Worm (Caenorhabditis elegans) whole organism, mixed stage, embryonic: ENCODE measurements around the gene F48E8.3.

Experiments
- bed-3 ChIP-seq: fragments of 200-800 bp; sonication (Bioruptor generic); optimal IDR thresholded peaks from 3 replicates; lab custom pipeline; 2018; ENCODE audit warnings: mild to moderate bottlenecking, missing genetic modification characterization, moderate library complexity, missing compliant biosample characterization
- blmp-1 ChIP-seq: fragments of 150-350 bp; optimal IDR thresholded peaks from 2 replicates; lab custom pipeline; 2014; ENCODE audit warnings: missing biosample characterization, missing genetic modification characterization
- ceh-39 ChIP-seq: fragments of 150-350 bp; optimal IDR thresholded peaks from 2 replicates; lab custom pipeline; 2014; ENCODE audit warnings: missing biosample characterization, missing genetic modification characterization
- ceh-43 ChIP-seq: fragments of 200-800 bp; sonication (Bioruptor generic); optimal IDR thresholded peaks from 2 replicates; lab custom pipeline; 2018; ENCODE audit warnings: mild to moderate bottlenecking, missing genetic modification characterization, moderate library complexity, missing compliant biosample characterization
- ceh-83 ChIP-seq: fragments of 200-800 bp; sonication (Bioruptor generic); optimal IDR thresholded peaks from 2 replicates; lab custom pipeline; 2018; ENCODE audit warnings: mild to moderate bottlenecking, missing genetic modification characterization, missing compliant biosample characterization
- cnd-1 ChIP-seq: fragments of 200-800 bp; sonication (Bioruptor generic); optimal IDR thresholded peaks from 2 replicates; lab custom pipeline; 2018; ENCODE audit warnings: mild to moderate bottlenecking, missing genetic modification characterization, missing compliant biosample characterization
- drap-1 ChIP-seq: fragments of 200-800 bp; sonication (Bioruptor generic); optimal IDR thresholded peaks from 3 replicates; lab custom pipeline; 2018; ENCODE audit warnings: mild to moderate bottlenecking, missing genetic modification characterization, missing compliant biosample characterization
- elt-3 ChIP-seq: fragments of 150-350 bp; optimal IDR thresholded peaks from 2 replicates; lab custom pipeline; 2014; ENCODE audit warnings: missing biosample characterization, missing genetic modification characterization
- flh-1 ChIP-seq: fragments of 200-800 bp; sonication (Bioruptor generic); optimal IDR thresholded peaks from 2 replicates; lab custom pipeline; 2018; ENCODE audit warnings: mild to moderate bottlenecking, missing genetic modification characterization, moderate library complexity, missing compliant biosample characterization
- ham-2 ChIP-seq: fragments of 200-800 bp; sonication (Bioruptor generic); optimal IDR thresholded peaks from 2 replicates; lab custom pipeline; 2018; ENCODE audit warnings: mild to moderate bottlenecking, missing genetic modification characterization, missing compliant biosample characterization
- hlh-1 ChIP-seq: fragments of 150-350 bp; optimal IDR thresholded peaks from 2 replicates; lab custom pipeline; 2014; ENCODE audit warnings: missing biosample characterization, missing genetic modification reagents, missing genetic modification characterization
- lin-13 ChIP-seq: fragments of 150-350 bp; optimal IDR thresholded peaks from 2 replicates; lab custom pipeline; 2014; ENCODE audit warnings: missing biosample characterization, missing genetic modification characterization
- lin-32 ChIP-seq: fragments of 200-800 bp; sonication (Bioruptor generic); optimal IDR thresholded peaks from 2 replicates; lab custom pipeline; 2018; ENCODE audit warnings: mild to moderate bottlenecking, missing genetic modification characterization, missing compliant biosample characterization
- lsy-2 ChIP-seq: fragments of 150-350 bp; optimal IDR thresholded peaks from 2 replicates; lab custom pipeline; 2014; ENCODE audit warnings: missing biosample characterization, missing genetic modification characterization
- mab-5 ChIP-seq: fragments of 150-350 bp; optimal IDR thresholded peaks from 2 replicates; lab custom pipeline; 2014; ENCODE audit warnings: missing biosample characterization, missing genetic modification characterization
- mls-2 ChIP-seq: sonication (generic microtip); optimal IDR thresholded peaks from 2 replicates; lab custom pipeline; 2016; ENCODE audit warnings: mild to moderate bottlenecking, missing genetic modification characterization, moderate library complexity, missing compliant biosample characterization
- nhr-12 ChIP-seq: fragments of 150-350 bp; optimal IDR thresholded peaks from 2 replicates; lab custom pipeline; 2014; ENCODE audit warnings: missing biosample characterization, missing genetic modification characterization
- nhr-2 ChIP-seq: fragments of 150-350 bp; optimal IDR thresholded peaks from 2 replicates; lab custom pipeline; 2014; ENCODE audit warnings: missing biosample characterization, missing genetic modification characterization
- nhr-237 ChIP-seq: fragments of 150-350 bp; optimal IDR thresholded peaks from 2 replicates; lab custom pipeline; 2014; ENCODE audit warnings: missing biosample characterization, missing genetic modification characterization
- nhr-28 ChIP-seq: fragments of 150-350 bp; optimal IDR thresholded peaks from 2 replicates; lab custom pipeline; 2014; ENCODE audit warnings: missing biosample characterization, missing genetic modification characterization
- nhr-76 ChIP-seq: sonication (generic microtip); optimal IDR thresholded peaks from 2 replicates; lab custom pipeline; 2017; ENCODE audit warnings: missing biosample characterization, missing genetic modification characterization
- pha-4 ChIP-seq: fragments of 150-350 bp; optimal IDR thresholded peaks from 2 replicates; lab custom pipeline; 2018; ENCODE audit warnings: missing biosample characterization, missing genetic modification reagents, missing genetic modification characterization
- sem-2 ChIP-seq: fragments of 200-800 bp; sonication (Bioruptor generic); optimal IDR thresholded peaks from 2 replicates; lab custom pipeline; 2018; ENCODE audit warnings: mild to moderate bottlenecking, missing genetic modification characterization, missing compliant biosample characterization
- tbx-8 ChIP-seq: fragments of 200-800 bp; sonication (Bioruptor generic); optimal IDR thresholded peaks from 2 replicates; lab custom pipeline; 2018; ENCODE audit warnings: mild to moderate bottlenecking, missing genetic modification characterization, moderate library complexity, missing compliant biosample characterization
- unc-120 ChIP-seq: sonication (generic microtip); optimal IDR thresholded peaks from 2 replicates; lab custom pipeline; 2017; ENCODE audit warnings: missing genetic modification characterization, missing compliant biosample characterization; ENCODE audit not compliant: poor library complexity, severe bottlenecking
- unc-39 ChIP-seq: fragments of 150-350 bp; optimal IDR thresholded peaks from 2 replicates; lab custom pipeline; 2014; ENCODE audit warnings: missing biosample characterization, missing genetic modification characterization
- unc-62 ChIP-seq: fragments of 150-350 bp; optimal IDR thresholded peaks from 2 replicates; lab custom pipeline; 2014; ENCODE audit warnings: missing biosample characterization, missing genetic modification reagents, missing genetic modification characterization
- zip-8 ChIP-seq: fragments of 150-350 bp; optimal IDR thresholded peaks from 2 replicates; lab custom pipeline; 2014; ENCODE audit warnings: missing biosample characterization, missing genetic modification characterization
- ztf-11 ChIP-seq: fragments of 150-350 bp; optimal IDR thresholded peaks from 2 replicates; lab custom pipeline; 2014; ENCODE audit warnings: missing biosample characterization, missing genetic modification characterization

Gene F48E8.3

ce11 chrIII:5478011-5478410, 16.8 kb downstream of the F48E8.3 start, which contains the start of gene R02F2.10:
R02F2.10 (plus strand) TSS chrIII:5478311.
- TF ChIP-seq sem-2 (GFP tag; lab: Kevin White, UChicago) (no peak), pha-4 (tag; lab: Kevin White, UChicago) (no peak), nhr-12 (no peak), mab-5 (tag; lab: Kevin White, UChicago) (no peak), ham-2 (no peak), ceh-43 (no peak)

ce11 chrIII:5478824-5479368, 17.7 kb downstream of the F48E8.3 start, which contains the start of the genes R02F2.6 and R02F2.5:
R02F2.6 (minus strand) TSS chrIII:5478924.
R02F2.5 (plus strand) TSS chrIII:5479318.
- TF ChIP-seq nhr-2 (tag; lab: Kevin White, UChicago): no peak
- TF ChIP-seq drap-1: no peak
- TF ChIP-seq unc-120 (tag; lab: Kevin White, UChicago): no peak
- no peak for TF ChIP-seq unc-62
- TF ChIP-seq pha-4 (tag; lab: Kevin White, UChicago): no peak
- TF ChIP-seq lin-13 (tag; lab: Kevin White, UChicago): no peak
- TF ChIP-seq unc-39 (tag; lab: Kevin White, UChicago): no peak
- no peak for TF ChIP-seq blmp-1 (tag; lab: Kevin White, UChicago)
- no peak for TF ChIP-seq nhr-237 (tag; lab: Kevin White, UChicago)
- no peak for TF ChIP-seq tbx-8 (GFP tag; lab: Kevin White, UChicago)
- no peak for TF ChIP-seq ham-2
- no peak for TF ChIP-seq sem-2 (GFP tag; lab: Kevin White, UChicago)
- TF ChIP-seq, all 35 proteins: peak for 0

- TF ChIP-seq unc-120 (tag; lab: Kevin White, UChicago) (no peak), cnd-1 (tag; lab: Kevin White, UChicago) (no peak), hlh-1 (tag; lab: Kevin White, UChicago) (no peak), unc-62 (no peak), blmp-1 (tag; lab: Kevin White, UChicago) (no peak), ceh-43 (no peak), pha-4 (tag; lab: Kevin White, UChicago) (no peak), mls-2 (tag; lab: Kevin White, UChicago) (no peak), bed-3 (GFP tag; lab: Kevin White, UChicago) (no peak), nhr-76 (tag; lab: Kevin White, UChicago) (no peak), drap-1 (no peak), lin-32 (GFP tag; lab: Kevin White, UChicago) (no peak), nhr-12 (no peak), elt-3 (no peak), flh-1 (GFP tag; lab: Kevin White, UChicago) (no peak), nhr-28 (no peak), lsy-2 (tag; lab: Kevin White, UChicago) (no peak), ham-2 (no peak), nhr-237 (tag; lab: Kevin White, UChicago) (no peak)
These were observed 18.5 kb downstream of the F48E8.3 start for ce11 chrIII:5479493-5480167.

ce11 chrIII:5480889-5481288, 19.7 kb downstream of the F48E8.3 start:
- TF ChIP-seq zip-8: peak; percentile 92

ce11 chrIII:5483738-5484315, 22.6 kb downstream of the F48E8.3 start, which contains the start of the genes R02F2.7 and R02F2.4:
R02F2.7 (minus strand) TSS chrIII:5483773.
R02F2.4 (plus strand) TSS chrIII:5484289.
- no peak for TF ChIP-seq unc-39 (tag; lab: Kevin White, UChicago)
- TF ChIP-seq zip-8: no peak
- TF ChIP-seq ztf-11 (tag; lab: Kevin White, UChicago): no peak
- no peak for TF ChIP-seq sem-2 (GFP tag; lab: Kevin White, UChicago)
- TF ChIP-seq bed-3 (GFP tag; lab: Kevin White, UChicago): no peak
- no peak for TF ChIP-seq ceh-39
- TF ChIP-seq ceh-83 (GFP tag; lab: Kevin White, UChicago): no peak
- TF ChIP-seq ham-2: no peak
- no peak for TF ChIP-seq lin-13 (tag; lab: Kevin White, UChicago)
- no peak for TF ChIP-seq cnd-1 (tag; lab: Kevin White, UChicago)
